Fruit fly (Drosophila melanogaster) S2 (cell line): ENCODE data around the gene Rassf.

Experiments used
- CG8478 ChIP-seq: fragments of >200 bp; optimal IDR thresholded peaks from 2 replicates; lab custom pipeline; 2018
- CTCF ChIP-seq, 2 experiments: fragments of >200 bp; optimal IDR thresholded peaks; 2 replicates each; lab custom pipeline; 2018

DNA sequence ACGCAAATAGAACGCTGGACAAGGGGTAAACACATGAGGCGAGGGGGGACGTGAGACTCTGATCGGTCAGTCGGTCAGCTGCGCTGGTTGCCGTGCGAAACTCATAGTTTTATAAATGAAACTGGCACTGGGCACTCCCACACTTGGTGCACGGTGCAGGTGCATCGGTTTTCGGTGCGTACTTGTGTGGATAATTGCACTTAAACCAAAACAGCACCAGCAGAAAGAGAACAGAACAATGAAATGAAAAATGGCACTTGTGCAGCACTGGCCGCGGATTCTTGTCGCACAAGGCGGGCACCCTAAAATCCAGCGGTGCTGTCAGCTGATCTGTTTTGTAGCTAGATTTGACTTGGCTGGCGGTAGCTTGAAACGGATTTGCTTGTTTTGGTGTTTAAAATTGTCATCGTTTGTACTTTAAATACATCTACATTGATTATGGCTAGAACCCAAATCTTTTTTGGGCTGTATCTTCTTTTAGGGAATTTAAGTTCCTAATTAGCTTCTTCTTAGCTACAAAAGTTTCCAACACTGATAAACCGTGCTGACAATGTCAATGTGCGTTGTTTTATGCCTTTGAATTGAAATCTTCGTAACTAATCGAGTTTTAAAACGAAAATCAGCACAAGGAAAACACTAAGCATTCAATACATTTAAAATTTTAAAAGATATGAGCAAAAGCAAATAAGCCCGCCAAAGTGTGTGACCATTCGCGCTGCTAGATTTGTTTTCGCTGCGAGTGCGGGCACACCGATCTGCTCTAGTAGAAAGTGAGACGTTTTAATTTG is at the start of gene Rassf, which contains the start of gene CenB1A:
- TF ChIP-seq CG8478 (lab: Kevin White, UChicago) (no peak), CTCF (optimal IDR thresholded peaks at IDR 0.05; lab: Kevin White, UChicago) (no peak)
